Fruit fly (Drosophila melanogaster) whole organism, pupa: ENCODE results near the gene Ugt37C2.

ENCODE experiments used
- CG10348 ChIP-seq: fragments of 200-800 bp; sonication (Bioruptor generic); IDR thresholded peaks from 2 replicates; pipeline ENCODE4 v1.3.6; 2022; ENCODE audit warnings: missing biosample characterization, missing genetic modification characterization
- CG12605 ChIP-seq: fragments of 200-800 bp; sonication (Bioruptor generic); IDR thresholded peaks from 2 replicates; pipeline ENCODE4 v1.3.6; 2022; ENCODE audit warnings: missing biosample characterization, missing genetic modification characterization
- CG13204 ChIP-seq: fragments of 200-800 bp; sonication (Bioruptor generic); optimal IDR thresholded peaks from 2 replicates; lab custom pipeline; 2018; ENCODE audit warnings: missing biosample characterization, mild to moderate bottlenecking, missing genetic modification characterization, moderate library complexity
- CG14655 ChIP-seq: fragments of 200-800 bp; sonication (Bioruptor generic); optimal IDR thresholded peaks from 3 replicates; lab custom pipeline; 2017; ENCODE audit warnings: mild to moderate bottlenecking, missing biosample characterization, missing genetic modification reagents, missing genetic modification characterization
- CG15710 ChIP-seq: fragments of 200-800 bp; sonication (Bioruptor generic); optimal IDR thresholded peaks from 2 replicates; lab custom pipeline; 2018; ENCODE audit warnings: missing biosample characterization, mild to moderate bottlenecking, missing genetic modification characterization, moderate library complexity
- CG17806 ChIP-seq: fragments of 200-800 bp; sonication (Bioruptor generic); optimal IDR thresholded peaks from 2 replicates; lab custom pipeline; 2018; ENCODE audit warnings: missing biosample characterization, mild to moderate bottlenecking, missing genetic modification characterization, moderate library complexity
- CG32121 ChIP-seq: fragments of 200-800 bp; sonication (Bioruptor generic); IDR thresholded peaks from 2 replicates; pipeline ENCODE4 v1.3.6; 2022; ENCODE audit warnings: missing biosample characterization, missing genetic modification characterization
- CG34367 ChIP-seq: fragments of 200-800 bp; sonication (Bioruptor generic); optimal IDR thresholded peaks from 2 replicates; lab custom pipeline; 2018; ENCODE audit warnings: missing biosample characterization, mild to moderate bottlenecking, missing genetic modification characterization
- CG4496 ChIP-seq: fragments of 200-800 bp; sonication (Bioruptor generic); IDR thresholded peaks from 3 replicates; pipeline ENCODE4 v1.3.6; 2022; ENCODE audit warnings: missing biosample characterization, missing genetic modification characterization
- CG8159 ChIP-seq: fragments of 200-800 bp; sonication (Bioruptor generic); optimal IDR thresholded peaks from 3 replicates; lab custom pipeline; 2018; ENCODE audit warnings: missing biosample characterization, mild to moderate bottlenecking, missing genetic modification characterization, moderate library complexity
- CG8301 ChIP-seq: fragments of 200-800 bp; sonication (Bioruptor generic); optimal IDR thresholded peaks from 2 replicates; lab custom pipeline; 2018; ENCODE audit warnings: missing biosample characterization, mild to moderate bottlenecking, missing genetic modification characterization
- CG9948 ChIP-seq: fragments of 200-800 bp; sonication (Bioruptor generic); optimal IDR thresholded peaks from 2 replicates; lab custom pipeline; 2018; ENCODE audit warnings: missing biosample characterization, mild to moderate bottlenecking, missing genetic modification characterization, moderate library complexity
- D1 ChIP-seq: fragments of 200-800 bp; sonication (Bioruptor generic); optimal IDR thresholded peaks from 2 replicates; lab custom pipeline; 2018; ENCODE audit warnings: missing biosample characterization, mild to moderate bottlenecking, missing genetic modification characterization, moderate library complexity
- EcR ChIP-seq: fragments of 200-800 bp; sonication (Bioruptor generic); optimal IDR thresholded peaks from 3 replicates; lab custom pipeline; 2019; ENCODE audit warnings: missing biosample characterization, missing genetic modification characterization, mild to moderate bottlenecking, moderate library complexity, missing genetic modification reagents
- Ets98B ChIP-seq: fragments of 200-800 bp; sonication (Bioruptor generic); IDR thresholded peaks from 2 replicates; pipeline ENCODE4 v1.3.6; 2022; ENCODE audit warnings: missing biosample characterization, missing genetic modification characterization
- Pif1A ChIP-seq: fragments of 200-800 bp; sonication (Bioruptor generic); optimal IDR thresholded peaks from 3 replicates; lab custom pipeline; 2016; ENCODE audit warnings: missing biosample characterization, missing genetic modification characterization
- Pif1B ChIP-seq: fragments of 200-800 bp; sonication (Bioruptor generic); optimal IDR thresholded peaks from 3 replicates; lab custom pipeline; 2016; ENCODE audit warnings: missing biosample characterization, missing genetic modification characterization
- Snoo ChIP-seq: fragments of 200-800 bp; sonication (Bioruptor generic); optimal IDR thresholded peaks from 3 replicates; lab custom pipeline; 2017; ENCODE audit warnings: missing biosample characterization, mild to moderate bottlenecking, missing genetic modification characterization, inconsistent platforms
- fd96Ca ChIP-seq: fragments of 200-800 bp; sonication (Bioruptor generic); IDR thresholded peaks from 3 replicates; pipeline ENCODE4 v1.3.6; 2022; ENCODE audit warnings: missing biosample characterization, missing genetic modification characterization
- gl ChIP-seq: fragments of 200-800 bp; sonication (Bioruptor generic); optimal IDR thresholded peaks from 2 replicates; lab custom pipeline; 2018; ENCODE audit warnings: missing biosample characterization, mild to moderate bottlenecking, missing genetic modification characterization
- rn ChIP-seq: fragments of 200-800 bp; sonication (Bioruptor generic); IDR thresholded peaks from 2 replicates; pipeline ENCODE4 v1.3.6; 2022; ENCODE audit warnings: missing biosample characterization, missing genetic modification characterization

Gene Ugt37C2

DNA sequence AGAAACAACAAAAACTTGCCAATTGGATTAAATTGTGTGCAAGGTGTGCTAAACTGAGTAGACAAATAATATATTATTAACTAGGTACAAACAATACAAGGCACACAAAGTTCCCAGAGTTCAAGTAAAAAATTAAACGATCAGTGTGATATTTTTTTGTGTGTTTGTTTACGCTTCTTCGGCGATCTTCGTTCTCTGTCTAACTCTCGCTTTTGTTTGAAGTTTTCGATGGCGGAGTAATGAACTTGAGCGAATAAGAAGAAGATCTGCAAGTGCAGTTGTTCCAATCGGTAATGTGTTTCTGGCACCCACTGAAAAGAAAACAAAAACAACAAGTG, 22.7 kb downstream of the Ugt37C2 start:
- peak; percentile 77 for TF ChIP-seq EcR (GFP tag; lab: Kevin White, UChicago)
- TF ChIP-seq gl (tag; lab: Kevin White, UChicago) = no peak
- TF ChIP-seq, all 21 proteins: peak for 1

dm6 chr2L:16817421-16818101, 23.6 kb downstream of the Ugt37C2 start:
- TF ChIP-seq CG8159 (tag; lab: Kevin White, UChicago) = peak; percentile 50
- no peak for TF ChIP-seq Ets98B

dm6 chr2L:16818335-16818973, 24.4 kb downstream of the Ugt37C2 start:
- TF ChIP-seq Pif1B (GFP tag; lab: Kevin White, UChicago) = peak; percentile 68
- TF ChIP-seq D1 = peak; percentile 17
- TF ChIP-seq CG10348 (GFP tag; lab: Robert Waterston, UW) = no peak
- TF ChIP-seq CG34367 (tag; lab: Kevin White, UChicago) = peak; percentile 70
- peak; percentile 50 for TF ChIP-seq CG12605
- TF ChIP-seq CG13204 (GFP tag; lab: Kevin White, UChicago) = no peak
- peak; percentile 80 for TF ChIP-seq CG8301 (tag; lab: Kevin White, UChicago)
- TF ChIP-seq gl (tag; lab: Kevin White, UChicago) = peak; percentile 35
- peak; percentile 79 for TF ChIP-seq CG17806 (tag; lab: Kevin White, UChicago)
- peak; percentile 46 for TF ChIP-seq Snoo (tag; lab: Kevin White, UChicago)
- TF ChIP-seq CG8159 (tag; lab: Kevin White, UChicago) = peak; percentile 78
- TF ChIP-seq rn = no peak
- TF ChIP-seq Ets98B = peak; percentile 75
- TF ChIP-seq Pif1A (GFP tag; lab: Kevin White, UChicago) = peak; percentile 80
- TF ChIP-seq CG32121 (GFP tag; lab: Robert Waterston, UW) = peak; percentile 74
- peak; percentile 69 for TF ChIP-seq CG9948
- TF ChIP-seq fd96Ca (GFP tag; lab: Robert Waterston, UW) = no peak
- TF ChIP-seq EcR (GFP tag; lab: Kevin White, UChicago) = peak; percentile 86
- peak; percentile 81 for TF ChIP-seq CG4496 (GFP tag; lab: Robert Waterston, UW)
- TF ChIP-seq CG15710 (tag; lab: Kevin White, UChicago) = peak; percentile 78
- TF ChIP-seq CG14655 (GFP tag; lab: Kevin White, UChicago) = peak; percentile 81

DNA sequence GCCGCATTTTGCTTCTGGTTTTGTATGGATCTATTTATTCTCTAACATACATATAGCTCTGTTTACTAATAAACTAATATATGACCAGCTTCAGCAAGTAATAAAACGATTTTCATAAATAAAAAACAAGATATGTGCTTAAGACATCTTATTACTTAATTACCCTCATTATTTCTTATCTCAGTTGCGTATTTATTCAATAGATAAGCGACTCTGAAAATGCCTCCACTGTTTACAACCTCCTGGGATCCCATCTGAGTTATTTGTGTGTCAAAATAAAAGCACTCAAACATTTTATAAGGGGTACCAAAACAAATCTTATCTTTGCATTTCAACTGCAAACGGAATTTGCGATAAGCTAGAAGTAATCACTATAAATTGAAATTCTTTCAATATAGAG, 25.7 kb downstream of the Ugt37C2 start:
- TF ChIP-seq D1 (no peak), CG14655 (GFP tag; lab: Kevin White, UChicago) (no peak), CG32121 (GFP tag; lab: Robert Waterston, UW) (no peak), Pif1A (GFP tag; lab: Kevin White, UChicago) (no peak), CG8301 (tag; lab: Kevin White, UChicago) (no peak), CG10348 (GFP tag; lab: Robert Waterston, UW) (no peak), CG12605 (no peak), gl (tag; lab: Kevin White, UChicago) (no peak), Pif1B (GFP tag; lab: Kevin White, UChicago) (no peak), CG13204 (GFP tag; lab: Kevin White, UChicago) (no peak), CG34367 (tag; lab: Kevin White, UChicago) (no peak), fd96Ca (GFP tag; lab: Robert Waterston, UW) (no peak), CG8159 (tag; lab: Kevin White, UChicago) (no peak), EcR (GFP tag; lab: Kevin White, UChicago) (no peak), Ets98B (no peak), rn (no peak), CG4496 (GFP tag; lab: Robert Waterston, UW) (no peak), Snoo (tag; lab: Kevin White, UChicago) (no peak), CG9948 (no peak)

- TF ChIP-seq fd96Ca (GFP tag; lab: Robert Waterston, UW) (no peak), EcR (GFP tag; lab: Kevin White, UChicago) (no peak), CG9948 (no peak), CG10348 (GFP tag; lab: Robert Waterston, UW) (no peak), rn (no peak), D1 (no peak), CG15710 (tag; lab: Kevin White, UChicago) (no peak), CG13204 (GFP tag; lab: Kevin White, UChicago) (no peak), Ets98B (no peak), CG12605 (no peak), CG8301 (tag; lab: Kevin White, UChicago) (no peak), CG32121 (GFP tag; lab: Robert Waterston, UW) (no peak), CG34367 (tag; lab: Kevin White, UChicago) (no peak), CG14655 (GFP tag; lab: Kevin White, UChicago) (no peak), CG4496 (GFP tag; lab: Robert Waterston, UW) (no peak)
- TF ChIP-seq, all 21 proteins: peak for 0
These were observed 27.0 kb downstream of the Ugt37C2 start, which contains the start of gene CG13280 for dm6 chr2L:16820993-16821392. TSS of gene CG13280 (minus strand) at chr2L:16821093.

dm6 chr2L:16824905-16825333, 30.9 kb downstream of the Ugt37C2 start, which contains the start of gene Cse1:
TSS of gene Cse1 (minus strand) at chr2L:16825207.
- TF ChIP-seq EcR (GFP tag; lab: Kevin White, UChicago) = no peak
